Worm (Caenorhabditis elegans): Measurements from ENCODE around the gene srv-2.

srv-2 gene

DNA sequence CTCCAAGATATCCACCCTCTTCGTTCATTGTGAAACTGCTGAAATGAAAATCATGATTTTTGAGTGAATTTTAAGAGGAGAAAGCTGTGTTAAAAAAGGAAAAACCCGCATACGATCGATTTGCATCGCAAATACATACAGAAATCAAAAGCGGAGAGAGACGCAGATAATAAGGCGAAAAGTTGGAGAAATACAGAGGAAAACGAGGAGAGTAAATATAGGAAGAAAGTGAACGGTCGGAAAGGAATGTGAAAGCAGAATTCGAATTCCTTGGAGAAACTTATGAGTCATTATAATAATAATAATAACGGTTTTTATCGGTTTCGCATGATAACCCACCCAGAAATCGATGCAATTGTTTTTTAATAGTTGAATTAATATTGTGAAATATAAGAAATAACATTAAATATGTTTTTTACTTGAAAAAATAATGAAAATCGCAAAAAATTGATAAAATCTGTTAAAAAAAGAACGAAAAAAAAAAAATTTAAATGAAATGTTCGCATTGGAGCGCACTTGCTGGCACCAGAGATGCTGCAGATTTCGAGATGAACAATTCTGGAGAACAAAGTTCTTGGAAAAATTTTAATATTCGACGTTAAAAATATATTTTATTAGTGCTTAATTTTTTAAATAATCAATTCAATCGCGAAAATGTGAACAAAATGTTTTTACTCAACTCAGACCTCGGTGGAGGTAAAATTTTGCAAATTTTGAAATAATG, 5.3 kb upstream of the srv-2 start, which contains the start of gene ccm-3 (continued):
- TF ChIP-seq pqm-1 (tag; optimal IDR thresholded peaks at IDR 0.05): no peak
- TF ChIP-seq aly-2 (tag; optimal IDR thresholded peaks at IDR 0.05): no peak
- TF ChIP-seq swsn-7 (tag; optimal IDR thresholded peaks at IDR 0.05): no peak
- no peak for TF ChIP-seq unc-98 (GFP tag; IDR thresholded peaks at IDR 0.05)
- TF ChIP-seq zag-1 (tag; optimal IDR thresholded peaks at IDR 0.05): no peak
- no peak for TF ChIP-seq irx-1 (tag; optimal IDR thresholded peaks at IDR 0.05)
- peak; percentile 46 to 51 for TF ChIP-seq lin-35 (GFP tag; optimal IDR thresholded peaks at IDR 0.05)
- peak; percentile 64 for TF ChIP-seq lin-15B (tag; optimal IDR thresholded peaks at IDR 0.05)
- no peak for TF ChIP-seq elt-2 (tag; optimal IDR thresholded peaks at IDR 0.05)
- TF ChIP-seq xbp-1 (tag; optimal IDR thresholded peaks at IDR 0.05): peak; percentile 23
- TF ChIP-seq nhr-84 (tag; optimal IDR thresholded peaks at IDR 0.05): no peak

DNA sequence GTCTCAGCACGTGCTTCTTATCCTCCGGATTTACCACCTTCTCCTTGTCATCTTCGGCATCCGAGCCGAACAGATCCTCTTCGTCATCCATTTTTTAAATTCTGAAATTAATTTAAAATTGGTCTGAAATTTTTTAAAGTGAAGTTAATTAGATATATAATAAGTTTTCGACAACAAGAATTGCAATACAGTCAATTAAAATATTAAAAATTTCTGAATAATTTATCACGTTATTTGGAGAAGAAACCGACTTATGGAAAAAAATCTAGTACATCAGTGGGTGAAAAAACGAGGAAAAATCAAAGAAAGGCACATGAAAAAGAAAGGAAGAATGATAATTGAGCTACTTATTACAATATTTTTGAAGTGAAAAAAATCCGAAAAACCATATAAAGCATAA, 3.4 kb upstream of the srv-2 start, which contains the start of gene taf-13:
Gene taf-13 (minus strand): TSS at position 101 of the 400 bp plus-strand sequence.
- TF ChIP-seq fkh-8 (tag; optimal IDR thresholded peaks at IDR 0.05) (no peak), snu-23 (GFP tag; optimal IDR thresholded peaks at IDR 0.05) (no peak), lin-15B (tag; optimal IDR thresholded peaks at IDR 0.05) (no peak), lsy-2 (tag; optimal IDR thresholded peaks at IDR 0.05) (no peak), ceh-82 (tag; optimal IDR thresholded peaks at IDR 0.05) (no peak), vab-15 (tag; optimal IDR thresholded peaks at IDR 0.05) (no peak), mab-9 (GFP tag; IDR thresholded peaks at IDR 0.05) (no peak), tbx-2 (tag; optimal IDR thresholded peaks at IDR 0.05) (no peak), zag-1 (tag; optimal IDR thresholded peaks at IDR 0.05) (no peak), nhr-237 (tag; optimal IDR thresholded peaks at IDR 0.05) (no peak)

DNA sequence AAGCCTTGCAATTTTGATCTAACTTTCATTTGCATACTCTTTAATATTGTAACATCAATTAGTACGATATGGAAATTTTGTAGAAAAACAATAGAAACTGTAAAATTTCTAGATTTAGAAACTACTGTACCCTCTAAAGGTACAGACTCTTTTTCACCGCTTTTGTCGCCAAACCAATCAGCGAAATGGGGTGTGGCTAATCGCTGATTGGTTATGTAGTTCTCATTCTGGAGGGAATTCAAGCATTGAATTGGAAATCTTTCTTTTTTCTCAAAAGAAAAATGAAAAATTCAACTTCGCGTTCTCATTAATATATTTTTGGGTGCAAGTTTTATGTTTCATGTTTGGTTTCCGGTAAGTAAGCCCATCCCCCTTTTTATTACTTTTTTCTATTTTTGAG, 1.5 kb upstream of the srv-2 start:
- TF ChIP-seq sox-4 (tag; optimal IDR thresholded peaks at IDR 0.05): no peak
- TF ChIP-seq nhr-77 (tag; optimal IDR thresholded peaks at IDR 0.05): no peak
- TF ChIP-seq egl-13 (tag; optimal IDR thresholded peaks at IDR 0.05): no peak
- no peak for TF ChIP-seq grh-1 (GFP tag; IDR thresholded peaks at IDR 0.05)
- TF ChIP-seq ceh-8 (GFP tag; optimal IDR thresholded peaks at IDR 0.05): no peak
- no peak for TF ChIP-seq ceh-82 (tag; optimal IDR thresholded peaks at IDR 0.05)
- no peak for TF ChIP-seq fkh-4 (tag; optimal IDR thresholded peaks at IDR 0.05; ENCODE audit: borderline replicate concordance)
- no peak for TF ChIP-seq lin-35 (GFP tag; optimal IDR thresholded peaks at IDR 0.05)
- no peak for TF ChIP-seq isw-1 (GFP tag; IDR thresholded peaks at IDR 0.05)
- TF ChIP-seq mef-2 (tag; optimal IDR thresholded peaks at IDR 0.05): no peak

DNA sequence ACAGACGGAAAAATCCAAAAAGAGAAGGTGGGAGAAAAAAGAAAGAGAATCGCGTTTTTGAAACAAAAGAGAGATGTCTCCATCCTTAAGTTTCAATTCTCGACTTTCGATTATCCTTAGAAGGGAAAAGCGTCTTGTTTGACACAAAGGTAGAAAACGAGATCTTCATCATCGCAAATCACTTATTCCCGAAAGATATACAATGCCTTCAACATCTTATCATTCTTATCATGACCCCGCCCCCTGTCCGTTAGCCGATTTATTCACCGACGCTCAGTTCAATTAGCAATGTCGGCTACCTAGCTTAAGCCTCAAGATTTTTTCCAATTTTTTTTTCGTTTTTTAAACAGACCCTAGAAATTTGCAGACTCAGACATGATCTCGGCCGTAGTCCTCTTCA, 3.1 kb downstream of the srv-2 start, which contains the start of gene C14A4.9:
Gene C14A4.9 (plus strand): TSS at position 368 of the 400 bp plus-strand sequence.
- TF ChIP-seq zip-4 (GFP tag; optimal IDR thresholded peaks at IDR 0.05) (no peak), lin-14 (GFP tag; optimal IDR thresholded peaks at IDR 0.05) (no peak), lin-15B (tag; optimal IDR thresholded peaks at IDR 0.05) (no peak), nhr-85 (tag) (no peak), C34B4.2 (tag; optimal IDR thresholded peaks at IDR 0.05) (no peak), nhr-47 (tag; optimal IDR thresholded peaks at IDR 0.05) (no peak), blmp-1 (tag; optimal IDR thresholded peaks at IDR 0.05) (peak; percentile 99), fkh-4 (tag; optimal IDR thresholded peaks at IDR 0.05; ENCODE audit: borderline replicate concordance) (no peak)

DNA sequence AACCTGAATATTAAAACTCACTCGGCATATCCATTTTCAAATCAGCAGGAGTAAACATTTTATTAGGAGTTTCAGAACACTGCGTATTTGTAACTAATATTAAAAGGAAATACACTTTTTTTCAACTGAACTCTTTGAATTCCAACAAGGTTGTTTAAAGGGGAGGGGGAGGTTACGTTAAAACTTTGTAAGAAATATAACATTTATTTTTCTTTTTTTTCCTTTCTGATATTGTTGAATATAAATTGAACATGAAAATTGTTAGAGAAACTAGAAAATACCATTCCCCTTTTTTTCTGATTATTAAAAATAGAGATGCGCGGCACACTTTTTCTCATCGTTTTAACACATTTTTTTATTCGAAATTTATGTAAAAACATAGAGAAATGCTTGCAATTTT, 4.0 kb downstream of the srv-2 start, which contains the start of gene C14A4.8:
Gene C14A4.8 (minus strand): TSS at position 101 of the 400 bp plus-strand sequence.
- TF ChIP-seq skn-1 (tag; optimal IDR thresholded peaks at IDR 0.05) (no peak), unc-130 (tag; optimal IDR thresholded peaks at IDR 0.05) (no peak), mef-2 (tag; optimal IDR thresholded peaks at IDR 0.05) (no peak), fkh-4 (tag; optimal IDR thresholded peaks at IDR 0.05; ENCODE audit: borderline replicate concordance) (no peak), dsc-1 (tag; optimal IDR thresholded peaks at IDR 0.05) (no peak), unc-86 (tag; optimal IDR thresholded peaks at IDR 0.05) (no peak), fkh-10 (GFP tag; optimal IDR thresholded peaks at IDR 0.05) (no peak), pqm-1 (tag; optimal IDR thresholded peaks at IDR 0.05) (no peak), lin-35 (GFP tag; optimal IDR thresholded peaks at IDR 0.05) (no peak), F16B12.6 (tag; optimal IDR thresholded peaks at IDR 0.05) (no peak), jun-1 (tag; optimal IDR thresholded peaks at IDR 0.05) (no peak), isw-1 (GFP tag; IDR thresholded peaks at IDR 0.05) (no peak), aha-1 (tag; optimal IDR thresholded peaks at IDR 0.05) (no peak), zip-4 (GFP tag; optimal IDR thresholded peaks at IDR 0.05) (no peak), nhr-47 (tag; optimal IDR thresholded peaks at IDR 0.05) (no peak), nhr-20 (tag; optimal IDR thresholded peaks at IDR 0.05) (no peak), C04F5.9 (tag; optimal IDR thresholded peaks at IDR 0.05) (no peak), lir-3 (tag; optimal IDR thresholded peaks at IDR 0.05; ENCODE audit: poor library complexity) (no peak), sptf-1 (tag; optimal IDR thresholded peaks at IDR 0.05) (no peak)
